Worm (Caenorhabditis elegans) whole organism, L1 larva: ENCODE measurements around the gene snb-7.
A peak's percentile ranks its signal among the peaks of the same experiment; 100 is the strongest.

Experiments
- F16B12.6 ChIP-seq: fragments of 150-350 bp; optimal IDR thresholded peaks from 2 replicates; lab custom pipeline; 2014; ENCODE audit warnings: missing biosample characterization, missing genetic modification characterization
- aha-1 ChIP-seq: fragments of 150-350 bp; optimal IDR thresholded peaks from 2 replicates; lab custom pipeline; 2014; ENCODE audit warnings: missing biosample characterization, missing genetic modification characterization
- alr-1 ChIP-seq: fragments of 200-800 bp; sonication (Bioruptor generic); optimal IDR thresholded peaks from 2 replicates; lab custom pipeline; 2018; ENCODE audit warnings: borderline replicate concordance, mild to moderate bottlenecking, missing genetic modification characterization, missing compliant biosample characterization
- ama-1 ChIP-seq: fragments of 150-350 bp; optimal IDR thresholded peaks from 2 replicates; lab custom pipeline; 2014
- ceh-8 ChIP-seq: fragments of 200-800 bp; sonication (Bioruptor generic); optimal IDR thresholded peaks from 2 replicates; lab custom pipeline; 2018; ENCODE audit warnings: mild to moderate bottlenecking, missing genetic modification characterization, moderate library complexity, missing compliant biosample characterization
- ceh-88 ChIP-seq: fragments of 200-800 bp; sonication (Bioruptor generic); IDR thresholded peaks from 2 replicates; pipeline ENCODE4 v1.3.6; 2022; ENCODE audit warnings: missing genetic modification characterization, missing compliant biosample characterization
- dpl-1 ChIP-seq, 3 experiments: fragments of 150-350 bp in 2 of 3; sonication (generic microtip) in 1 of 3; optimal IDR thresholded peaks; 2 replicates each; lab custom pipeline; 2014 to 2017; ENCODE audit warnings: missing biosample characterization in 3 of 3, missing genetic modification characterization in 3 of 3, missing genetic modification reagents in 3 of 3
- efl-1 ChIP-seq, 4 experiments: fragments of 150-350 bp; optimal IDR thresholded peaks in 3 of 4; peaks in 1 of 4; 1 replicate in 1 of 4; 2 replicates in 3 of 4; lab custom pipeline; 2014; ENCODE audit warnings: missing biosample characterization in 2 of 4, missing genetic modification characterization in 2 of 4, missing genetic modification reagents in 2 of 4
- egl-13 ChIP-seq: sonication (generic microtip); optimal IDR thresholded peaks from 2 replicates; lab custom pipeline; 2016; ENCODE audit warnings: missing genotype, missing genetic modification reagents, missing genetic modification characterization, missing compliant biosample characterization
- egl-27 ChIP-seq, 2 experiments: fragments of 150-350 bp in 1 of 2; sonication (generic microtip); optimal IDR thresholded peaks; 3 replicates each; lab custom pipeline; 2017 to 2018; ENCODE audit warnings: missing biosample characterization in 2 of 2, missing genetic modification characterization in 2 of 2, missing genetic modification reagents in 2 of 2
- elt-2 ChIP-seq: sonication (generic microtip); optimal IDR thresholded peaks from 2 replicates; lab custom pipeline; 2016; ENCODE audit warnings: missing genetic modification characterization, mild to moderate bottlenecking, inconsistent platforms, missing compliant biosample characterization, missing genetic modification reagents
- elt-3 ChIP-seq, 6 experiments: fragments of 150-350 bp in 1 of 6; sonication (generic microtip); optimal IDR thresholded peaks; 2 replicates each; lab custom pipeline; 2017 to 2018; ENCODE audit warnings: missing biosample characterization in 6 of 6, missing genetic modification characterization in 6 of 6, inconsistent platforms in 1 of 6
- fkh-10 ChIP-seq: sonication (generic microtip); optimal IDR thresholded peaks from 2 replicates; lab custom pipeline; 2017; ENCODE audit warnings: missing biosample characterization, missing genetic modification reagents, missing genetic modification characterization
- fkh-4 ChIP-seq: sonication (generic microtip); optimal IDR thresholded peaks from 2 replicates; lab custom pipeline; 2016; ENCODE audit warnings: missing compliant biosample characterization, missing genetic modification characterization, borderline replicate concordance
- fkh-8 ChIP-seq: sonication (generic microtip); optimal IDR thresholded peaks from 2 replicates; lab custom pipeline; 2016; ENCODE audit warnings: mild to moderate bottlenecking, missing genetic modification characterization, missing compliant biosample characterization
- fos-1 ChIP-seq: fragments of 150-350 bp; optimal IDR thresholded peaks from 2 replicates; lab custom pipeline; 2014; ENCODE audit warnings: missing biosample characterization, missing genetic modification characterization
- grh-1 ChIP-seq: fragments of 200-800 bp; sonication (Bioruptor generic); IDR thresholded peaks from 2 replicates; pipeline ENCODE4 v1.3.6; 2022; ENCODE audit warnings: missing genetic modification reagents, missing genetic modification characterization, missing compliant biosample characterization
- isw-1 ChIP-seq: fragments of 200-800 bp; sonication (Bioruptor generic); IDR thresholded peaks from 2 replicates; pipeline ENCODE4 v1.3.6; 2022; ENCODE audit warnings: missing genetic modification characterization, missing compliant biosample characterization
- jun-1 ChIP-seq: fragments of 150-350 bp; optimal IDR thresholded peaks from 2 replicates; lab custom pipeline; 2014; ENCODE audit warnings: missing biosample characterization, missing genetic modification reagents, missing genetic modification characterization
- lin-14 ChIP-seq: fragments of 200-800 bp; sonication (Bioruptor generic); optimal IDR thresholded peaks from 2 replicates; lab custom pipeline; 2018; ENCODE audit warnings: mild to moderate bottlenecking, missing genetic modification characterization, moderate library complexity, missing compliant biosample characterization
- lin-35 ChIP-seq, 2 experiments: fragments of 150-350 bp; optimal IDR thresholded peaks; 2 replicates each; lab custom pipeline; 2014; ENCODE audit warnings: missing biosample characterization in 2 of 2, missing genetic modification characterization in 2 of 2, missing genetic modification reagents in 2 of 2
- lir-3 ChIP-seq: sonication (generic microtip); optimal IDR thresholded peaks from 2 replicates; lab custom pipeline; 2016; ENCODE audit warnings: mild to moderate bottlenecking, missing genetic modification characterization, moderate library complexity, missing compliant biosample characterization; ENCODE audit not compliant: poor library complexity
- lsy-2 ChIP-seq, 2 experiments: fragments of 150-350 bp; optimal IDR thresholded peaks; 2 replicates each; lab custom pipeline; 2014; ENCODE audit warnings: missing biosample characterization in 2 of 2, missing genetic modification characterization in 2 of 2
- mab-9 ChIP-seq: fragments of 200-800 bp; sonication (Bioruptor generic); IDR thresholded peaks from 2 replicates; pipeline ENCODE4 v1.3.6; 2022; ENCODE audit warnings: missing genetic modification reagents, missing genetic modification characterization, missing compliant biosample characterization
- mdl-1 ChIP-seq, 2 experiments: fragments of 150-350 bp; optimal IDR thresholded peaks; 2 replicates each; lab custom pipeline; 2014 to 2017; ENCODE audit warnings: missing biosample characterization in 2 of 2, missing genetic modification characterization in 2 of 2, inconsistent platforms in 1 of 2
- mef-2 ChIP-seq: fragments of 150-350 bp; optimal IDR thresholded peaks from 2 replicates; lab custom pipeline; 2014; ENCODE audit warnings: missing biosample characterization, missing genetic modification characterization
- nhr-11 ChIP-seq: fragments of 150-350 bp; optimal IDR thresholded peaks from 2 replicates; lab custom pipeline; 2014; ENCODE audit warnings: missing biosample characterization, missing genetic modification characterization
- nhr-12 ChIP-seq: sonication (generic microtip); optimal IDR thresholded peaks from 2 replicates; lab custom pipeline; 2017; ENCODE audit warnings: missing biosample characterization, missing genetic modification characterization
- nhr-20 ChIP-seq: sonication (generic microtip); optimal IDR thresholded peaks from 2 replicates; lab custom pipeline; 2016; ENCODE audit warnings: mild to moderate bottlenecking, missing genetic modification characterization, missing compliant biosample characterization
- nhr-237 ChIP-seq: fragments of 150-350 bp; optimal IDR thresholded peaks from 2 replicates; lab custom pipeline; 2014; ENCODE audit warnings: missing biosample characterization, missing genetic modification characterization
- nhr-28 ChIP-seq: fragments of 150-350 bp; optimal IDR thresholded peaks from 2 replicates; lab custom pipeline; 2014; ENCODE audit warnings: missing biosample characterization, missing genetic modification characterization
- nhr-77 ChIP-seq: fragments of 150-350 bp; optimal IDR thresholded peaks from 2 replicates; lab custom pipeline; 2014; ENCODE audit warnings: missing biosample characterization, missing genetic modification characterization
- nhr-84 ChIP-seq: sonication (generic microtip); optimal IDR thresholded peaks from 2 replicates; lab custom pipeline; 2017; ENCODE audit warnings: missing biosample characterization, missing genetic modification characterization
- nhr-85 ChIP-seq: sonication (generic microtip); peaks from one replicate; lab custom pipeline; 2016; ENCODE audit warnings: missing genetic modification characterization, inconsistent platforms, missing compliant biosample characterization
- nhr-90 ChIP-seq: sonication (generic microtip); optimal IDR thresholded peaks from 2 replicates; lab custom pipeline; 2016; ENCODE audit warnings: mild to moderate bottlenecking, missing genetic modification characterization, missing compliant biosample characterization; ENCODE audit not compliant: poor library complexity
- pag-3 ChIP-seq: sonication (generic microtip); optimal IDR thresholded peaks from 2 replicates; lab custom pipeline; 2017; ENCODE audit warnings: missing genetic modification characterization, mild to moderate bottlenecking, missing compliant biosample characterization, antibody characterized with exemption, borderline replicate concordance; ENCODE audit not compliant: insufficient read depth
- pqm-1 ChIP-seq: sonication (generic microtip); optimal IDR thresholded peaks from 3 replicates; lab custom pipeline; 2017; ENCODE audit warnings: missing biosample characterization, missing genetic modification characterization
- skn-1 ChIP-seq: fragments of 150-350 bp; optimal IDR thresholded peaks from 2 replicates; lab custom pipeline; 2014; ENCODE audit warnings: missing biosample characterization, missing genetic modification characterization
- snpc-4 ChIP-seq: fragments of 150-350 bp; optimal IDR thresholded peaks from 2 replicates; lab custom pipeline; 2014; ENCODE audit warnings: missing biosample characterization, missing genetic modification characterization
- snu-23 ChIP-seq: sonication (generic microtip); optimal IDR thresholded peaks from 2 replicates; lab custom pipeline; 2016; ENCODE audit warnings: missing genetic modification characterization, missing compliant biosample characterization
- sup-37 ChIP-seq: fragments of 200-800 bp; sonication (Bioruptor generic); optimal IDR thresholded peaks from 2 replicates; lab custom pipeline; 2018; ENCODE audit warnings: mild to moderate bottlenecking, missing genetic modification characterization, missing compliant biosample characterization
- tbx-2 ChIP-seq: sonication (generic microtip); optimal IDR thresholded peaks from 2 replicates; lab custom pipeline; 2016; ENCODE audit warnings: missing genetic modification characterization, missing compliant biosample characterization
- unc-30 ChIP-seq: sonication (generic microtip); optimal IDR thresholded peaks from 2 replicates; lab custom pipeline; 2017; ENCODE audit warnings: missing biosample characterization, missing genetic modification characterization
- vab-15 ChIP-seq: sonication (generic microtip); optimal IDR thresholded peaks from 2 replicates; lab custom pipeline; 2017; ENCODE audit warnings: missing genotype, mild to moderate bottlenecking, missing genetic modification characterization, missing compliant biosample characterization
- xbp-1 ChIP-seq: sonication (generic microtip); optimal IDR thresholded peaks from 2 replicates; lab custom pipeline; 2016; ENCODE audit warnings: missing genetic modification characterization, missing compliant biosample characterization
- zag-1 ChIP-seq: fragments of 150-350 bp; optimal IDR thresholded peaks from 2 replicates; lab custom pipeline; 2014; ENCODE audit warnings: missing biosample characterization, missing genetic modification characterization
- zip-4 ChIP-seq: fragments of 200-800 bp; sonication (Bioruptor generic); optimal IDR thresholded peaks from 2 replicates; lab custom pipeline; 2018; ENCODE audit warnings: mild to moderate bottlenecking, missing genetic modification characterization, moderate library complexity, missing compliant biosample characterization
- ztf-11 ChIP-seq, 2 experiments: sonication (generic microtip); optimal IDR thresholded peaks; 2 replicates each; lab custom pipeline; 2016 to 2017; ENCODE audit warnings: missing genetic modification characterization in 2 of 2, missing biosample characterization in 1 of 2, missing compliant biosample characterization in 1 of 2
- ztf-4 ChIP-seq: fragments of 150-350 bp; optimal IDR thresholded peaks from 2 replicates; lab custom pipeline; 2014; ENCODE audit warnings: missing biosample characterization, missing genetic modification characterization

The snb-7 gene

DNA sequence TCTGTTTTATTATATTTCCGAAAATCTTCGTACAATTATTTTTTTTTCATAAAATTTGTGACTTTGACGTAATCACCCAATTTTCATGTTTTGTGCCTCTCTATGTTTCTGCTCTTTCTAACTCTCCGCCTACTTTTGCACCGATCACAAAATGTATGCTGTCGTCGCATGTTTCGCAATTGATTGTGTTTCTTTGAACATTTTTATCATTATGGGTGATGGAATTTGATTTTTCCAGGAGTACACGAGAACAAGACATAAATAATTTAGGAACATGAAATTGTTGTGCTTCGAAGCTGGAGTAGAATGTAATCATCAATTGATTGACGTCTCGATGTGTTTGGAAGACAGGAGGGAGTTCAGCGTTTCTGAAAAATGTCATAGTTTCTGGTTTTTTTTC lies 40.3 kb downstream of the snb-7 start:
- TF ChIP-seq nhr-20 (tag; lab: Kevin White, UChicago) = peak; percentile 7
- TF ChIP-seq lir-3 (tag; lab: Kevin White, UChicago) = no peak
- TF ChIP-seq egl-27 (tag; optimal IDR thresholded peaks at IDR 0.05; lab: Kevin White, UChicago) = no peak
- TF ChIP-seq pag-3 = no peak
- TF ChIP-seq pqm-1 (tag; lab: Kevin White, UChicago) = peak; percentile 10
- TF ChIP-seq ztf-11 (tag; optimal IDR thresholded peaks at IDR 0.05; lab: Kevin White, UChicago) = no peak
- TF ChIP-seq alr-1 (tag; lab: Kevin White, UChicago) = no peak
- TF ChIP-seq elt-2 = peak; percentile 55
- TF ChIP-seq mef-2 = no peak
- no peak for TF ChIP-seq vab-15
- TF ChIP-seq nhr-85 (tag; lab: Kevin White, UChicago) = no peak
- TF ChIP-seq lin-35 (GFP tag; optimal IDR thresholded peaks at IDR 0.05; lab: Kevin White, UChicago) = peak in 1 of 2 experiments; percentile 24
- no peak for TF ChIP-seq nhr-237 (tag; lab: Kevin White, UChicago)
- no peak for TF ChIP-seq xbp-1 (tag; lab: Kevin White, UChicago)
- no peak for TF ChIP-seq fkh-4 (tag; lab: Kevin White, UChicago)
- TF ChIP-seq dpl-1 (GFP tag; optimal IDR thresholded peaks at IDR 0.05; lab: Kevin White, UChicago) = no peak

ce11 chrIV:12605401-12605800 lies 44.7 kb downstream of the snb-7 start, which contains the start of gene Y55D9A.2:
Gene Y55D9A.2, minus strand, starts transcription at chrIV:12605431.
- TF ChIP-seq snpc-4 (tag; lab: Kevin White, UChicago) (no peak), snu-23 (GFP tag; lab: Kevin White, UChicago) (peak; percentile 64), nhr-28 (tag; lab: Kevin White, UChicago) (no peak), vab-15 (peak; percentile 53), lir-3 (tag; lab: Kevin White, UChicago) (no peak), mdl-1 (tag; optimal IDR thresholded peaks at IDR 0.05; lab: Kevin White, UChicago) (no peak), nhr-90 (peak; percentile 46), nhr-11 (tag; lab: Kevin White, UChicago) (no peak), nhr-77 (tag; lab: Kevin White, UChicago) (peak; percentile 18), nhr-84 (tag; lab: Kevin White, UChicago) (no peak), F16B12.6 (tag; lab: Kevin White, UChicago) (peak; percentile 13), zag-1 (tag; lab: Kevin White, UChicago) (no peak), unc-30 (no peak), grh-1 (GFP tag; lab: Robert Waterston, UW) (no peak), ceh-8 (no peak), ama-1 (no peak), fkh-8 (no peak), nhr-85 (tag; lab: Kevin White, UChicago) (no peak), ceh-88 (GFP tag; lab: Robert Waterston, UW) (no peak), lsy-2 (tag; optimal IDR thresholded peaks at IDR 0.05; lab: Kevin White, UChicago) (peak; percentile 52 to 71), isw-1 (GFP tag; lab: Robert Waterston, UW) (no peak), pag-3 (no peak), fkh-10 (GFP tag; lab: Kevin White, UChicago) (no peak), xbp-1 (tag; lab: Kevin White, UChicago) (peak; percentile 56), elt-3 (tag; optimal IDR thresholded peaks at IDR 0.05; lab: Kevin White, UChicago) (no peak), tbx-2 (tag; lab: Kevin White, UChicago) (peak; percentile 45), efl-1 (optimal IDR thresholded peaks at IDR 0.05; lab: Kevin White, UChicago) (peak; percentile 48 to 52), efl-1 (GFP tag; optimal IDR thresholded peaks at IDR 0.05 in 1 of 2; lab: Kevin White, UChicago) (peak; percentile 57 to 89), zip-4 (GFP tag; lab: Kevin White, UChicago) (no peak), skn-1 (peak; percentile 18), aha-1 (no peak), sup-37 (no peak), ztf-4 (tag; lab: Kevin White, UChicago) (no peak), egl-13 (tag; lab: Kevin White, UChicago) (no peak), lin-14 (GFP tag; lab: Kevin White, UChicago) (peak; percentile 35), dpl-1 (GFP tag; optimal IDR thresholded peaks at IDR 0.05; lab: Kevin White, UChicago) (peak; percentile 19 to 62 (median 27)), elt-2 (no peak), fkh-4 (tag; lab: Kevin White, UChicago) (no peak), fos-1 (tag; lab: Kevin White, UChicago) (no peak), mef-2 (no peak), nhr-12 (no peak), mab-9 (GFP tag; lab: Robert Waterston, UW) (no peak), nhr-237 (tag; lab: Kevin White, UChicago) (no peak), jun-1 (tag; lab: Kevin White, UChicago) (no peak)
